Worm (Caenorhabditis elegans): Measurements from ENCODE around the gene chts-1.

Gene chts-1

DNA sequence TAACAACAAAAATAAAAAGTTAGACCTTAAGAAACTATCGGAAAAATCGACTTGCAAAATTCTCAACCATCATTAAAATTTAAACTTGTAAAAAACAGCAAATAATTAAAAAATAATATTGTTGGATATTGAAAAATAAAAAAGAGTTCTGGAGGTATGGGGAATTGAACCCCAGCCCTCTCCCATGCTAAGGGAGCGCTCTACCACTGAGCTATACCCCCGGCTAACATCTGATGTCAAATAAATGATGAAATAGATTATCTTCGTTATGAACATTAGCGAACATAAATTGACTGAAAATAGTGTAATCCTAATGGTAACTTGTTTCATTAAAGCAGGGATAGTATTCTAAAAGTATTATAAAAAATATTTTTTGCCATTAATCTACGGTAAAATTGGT is 12.3 kb downstream of the chts-1 start (continued):
- TF ChIP-seq daf-12 (tag; optimal IDR thresholded peaks at IDR 0.05) (no peak), skn-1 (tag; optimal IDR thresholded peaks at IDR 0.05) (no peak), snpc-1.2 (GFP tag; IDR thresholded peaks at IDR 0.05) (peak; percentile 68), snpc-4 (tag; optimal IDR thresholded peaks at IDR 0.05) (no peak), Y5F2A.4 (GFP tag; optimal IDR thresholded peaks at IDR 0.05) (no peak), php-3 (GFP tag; IDR thresholded peaks at IDR 0.05) (no peak), egl-43 (GFP tag; IDR thresholded peaks at IDR 0.05) (0 out of 2 replicates have a peak, but pooled peaks have one; percentile 51), spr-3 (GFP tag; optimal IDR thresholded peaks at IDR 0.05) (no peak), T20F7.1 (GFP tag; optimal IDR thresholded peaks at IDR 0.05) (no peak), daf-16 (GFP tag; optimal IDR thresholded peaks at IDR 0.05) (peak in 1 of 2 experiments; percentile 36), daf-16 (tag; optimal IDR thresholded peaks at IDR 0.05) (no peak), vab-7 (GFP tag; IDR thresholded peaks at IDR 0.05) (0 out of 2 replicates have a peak, but pooled peaks have one; percentile 39)

- TF ChIP-seq dve-1 (tag; optimal IDR thresholded peaks at IDR 0.05; ENCODE audit: insufficient read depth) = no peak
- TF ChIP-seq skn-1 (tag; optimal IDR thresholded peaks at IDR 0.05) = no peak
- TF ChIP-seq pha-4 (GFP tag; IDR thresholded peaks at IDR 0.05) = no peak
- no peak for TF ChIP-seq pha-4 (tag; optimal IDR thresholded peaks at IDR 0.05)
- no peak for TF ChIP-seq madf-9 (GFP tag; conservative IDR thresholded peaks at IDR 0.05)
- no peak for TF ChIP-seq nhr-10 (tag; optimal IDR thresholded peaks at IDR 0.05)
- no peak for TF ChIP-seq aha-1 (tag)
- no peak for TF ChIP-seq F10B5.3 (tag; optimal IDR thresholded peaks at IDR 0.05)
- TF ChIP-seq ceh-20 (GFP tag; IDR thresholded peaks at IDR 0.05) = no peak
- TF ChIP-seq mxl-2 (GFP tag; conservative IDR thresholded peaks at IDR 0.05) = no peak
- TF ChIP-seq ceh-82 (tag; optimal IDR thresholded peaks at IDR 0.05) = no peak
These were observed 12.9 kb downstream of the chts-1 start, which contains the start of gene lgc-11 for ce11 chrX:7506533-7506932. lgc-11 (minus strand) TSS chrX:7506633.

DNA sequence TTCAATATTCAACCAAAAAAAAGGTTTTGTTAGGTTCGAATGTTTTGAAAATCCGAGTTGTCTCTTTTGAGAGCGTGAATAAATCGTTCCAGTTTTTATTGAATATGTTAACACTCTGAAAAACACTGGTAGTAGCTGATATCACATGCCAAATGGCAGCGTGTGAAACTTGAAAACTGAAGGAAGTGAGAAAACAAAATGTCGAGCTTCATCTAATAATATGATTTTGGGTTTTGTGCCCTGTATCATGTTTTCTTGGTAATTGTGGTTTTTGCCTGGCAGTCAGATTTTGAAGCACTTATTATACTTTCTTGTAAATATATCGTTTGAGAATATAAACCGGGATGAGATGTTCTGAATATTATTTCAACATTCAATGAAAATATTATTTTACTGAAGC is 16.7 kb downstream of the chts-1 start, which contains the start of gene F48E3.6:
F48E3.6 (minus strand) TSS at position 101 of the 400 bp plus-strand sequence.
- TF ChIP-seq pha-4 (GFP tag; IDR thresholded peaks at IDR 0.05) = no peak
- TF ChIP-seq pha-4 (tag; optimal IDR thresholded peaks at IDR 0.05) = no peak
- TF ChIP-seq ztf-11 (tag; optimal IDR thresholded peaks at IDR 0.05) = no peak
- TF ChIP-seq zfp-2 (tag; optimal IDR thresholded peaks at IDR 0.05) = no peak
- TF ChIP-seq D1046.2 (GFP tag; IDR thresholded peaks at IDR 0.05) = no peak
- TF ChIP-seq R02D3.7 (tag; optimal IDR thresholded peaks at IDR 0.05) = no peak
- no peak for TF ChIP-seq nhr-77 (tag; optimal IDR thresholded peaks at IDR 0.05)
- TF ChIP-seq F10B5.3 (tag; optimal IDR thresholded peaks at IDR 0.05) = no peak
- TF ChIP-seq ctbp-1 (GFP tag; IDR thresholded peaks at IDR 0.05) = no peak
- TF ChIP-seq zfp-3 (GFP tag; conservative IDR thresholded peaks at IDR 0.05) = no peak
- no peak for TF ChIP-seq spr-1 (tag; optimal IDR thresholded peaks at IDR 0.05)
- TF ChIP-seq egl-27 (tag; optimal IDR thresholded peaks at IDR 0.05) = no peak
- TF ChIP-seq Y75B8A.6 (GFP tag; IDR thresholded peaks at IDR 0.05) = no peak
- TF ChIP-seq mdl-1 (tag; optimal IDR thresholded peaks at IDR 0.05) = no peak
- no peak for TF ChIP-seq nhr-42 (GFP tag; IDR thresholded peaks at IDR 0.05)
- TF ChIP-seq egl-43 (GFP tag; IDR thresholded peaks at IDR 0.05) = no peak
- no peak for TF ChIP-seq aly-2 (tag; optimal IDR thresholded peaks at IDR 0.05)
- no peak for TF ChIP-seq arid-1 (GFP tag; conservative IDR thresholded peaks at IDR 0.05)
- no peak for TF ChIP-seq madf-9 (GFP tag; conservative IDR thresholded peaks at IDR 0.05)
- TF ChIP-seq hlh-30 (tag; optimal IDR thresholded peaks at IDR 0.05; ENCODE audit: insufficient read depth) = no peak
- no peak for TF ChIP-seq dve-1 (tag; optimal IDR thresholded peaks at IDR 0.05; ENCODE audit: insufficient read depth)

DNA sequence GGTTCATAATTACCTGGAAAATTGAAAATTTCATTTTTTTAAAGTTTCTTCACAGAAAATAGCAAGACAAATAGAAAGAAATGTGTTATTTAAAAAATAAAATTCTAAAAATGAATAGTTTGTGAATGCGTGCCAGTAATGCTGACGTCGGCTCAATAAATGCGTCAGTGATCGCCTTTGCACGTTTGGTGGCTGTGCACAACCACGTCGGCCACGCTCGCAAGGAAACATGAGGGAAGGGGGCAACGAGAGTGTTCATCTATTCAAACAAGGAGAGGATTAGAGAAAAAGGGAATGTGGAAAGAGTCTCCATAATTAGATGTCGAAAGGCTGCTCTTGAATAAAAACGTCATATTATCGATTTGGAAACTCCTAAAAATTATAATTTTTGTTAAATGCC is 18.5 kb downstream of the chts-1 start, which contains the start of gene uggt-1:
uggt-1 (minus strand) TSS at position 13 of the 400 bp plus-strand sequence.
- peak; percentile 48 for TF ChIP-seq ces-1 (GFP tag; optimal IDR thresholded peaks at IDR 0.05)
- peak; percentile 88 for TF ChIP-seq nhr-11 (tag; optimal IDR thresholded peaks at IDR 0.05)
- no peak for TF ChIP-seq daf-12 (tag; optimal IDR thresholded peaks at IDR 0.05)
- no peak for TF ChIP-seq skn-1 (tag; optimal IDR thresholded peaks at IDR 0.05)
- TF ChIP-seq nhr-77 (tag; optimal IDR thresholded peaks at IDR 0.05) = peak; percentile 92
- TF ChIP-seq nhr-102 (tag; optimal IDR thresholded peaks at IDR 0.05) = peak; percentile 86
- no peak for TF ChIP-seq spr-1 (tag; optimal IDR thresholded peaks at IDR 0.05)
- no peak for TF ChIP-seq ceh-62 (tag; optimal IDR thresholded peaks at IDR 0.05)
- no peak for TF ChIP-seq nhr-41 (GFP tag; IDR thresholded peaks at IDR 0.05)
- TF ChIP-seq dmd-8 (GFP tag; IDR thresholded peaks at IDR 0.05) = no peak
- TF ChIP-seq D1046.2 (GFP tag; IDR thresholded peaks at IDR 0.05) = no peak
- TF ChIP-seq T26A8.4 (GFP tag; IDR thresholded peaks at IDR 0.05) = peak; percentile 85
- TF ChIP-seq aha-1 (tag) = peak; percentile 94
- peak; percentile 94 for TF ChIP-seq nhr-6 (tag; optimal IDR thresholded peaks at IDR 0.05)
- peak; percentile 95 for TF ChIP-seq mxl-3 (GFP tag; optimal IDR thresholded peaks at IDR 0.05)
- TF ChIP-seq R02D3.7 (tag; optimal IDR thresholded peaks at IDR 0.05) = no peak
- TF ChIP-seq zag-1 (tag; optimal IDR thresholded peaks at IDR 0.05) = no peak
- no peak for TF ChIP-seq nhr-76 (tag; optimal IDR thresholded peaks at IDR 0.05)

All from whole organism, L4 larva.